Fruit fly (Drosophila melanogaster) whole organism, embryonic: Measurements from ENCODE around the gene CG8369.

Source experiments
- ATbp ChIP-seq: fragments of 200-800 bp; sonication (Bioruptor generic); optimal IDR thresholded peaks from 2 replicates; lab custom pipeline; 2017; ENCODE audit warnings: missing biosample characterization, mild to moderate bottlenecking, missing genetic modification characterization, missing genetic modification reagents
- Adf1 ChIP-seq: fragments of 200-800 bp; sonication (Bioruptor generic); IDR thresholded peaks from 2 replicates; pipeline ENCODE4 v1.3.6; 2022; ENCODE audit warnings: missing biosample characterization, missing genetic modification characterization
- Asciz ChIP-seq: fragments of 200-800 bp; sonication (Bioruptor generic); optimal IDR thresholded peaks from 2 replicates; lab custom pipeline; 2017; ENCODE audit warnings: missing biosample characterization, mild to moderate bottlenecking, missing genetic modification characterization, missing genetic modification reagents
- CG10321 ChIP-seq: fragments of 200-800 bp; sonication (Bioruptor generic); IDR thresholded peaks from 2 replicates; pipeline ENCODE4 v1.3.6; 2022; ENCODE audit warnings: missing biosample characterization, missing genetic modification characterization
- CG12071 ChIP-seq: fragments of 200-800 bp; sonication (Bioruptor generic); optimal IDR thresholded peaks from 3 replicates; lab custom pipeline; 2018; ENCODE audit warnings: missing biosample characterization, mild to moderate bottlenecking, missing genetic modification characterization
- CG14710 ChIP-seq: fragments of 200-800 bp; sonication (Bioruptor generic); optimal IDR thresholded peaks from 3 replicates; lab custom pipeline; 2019; ENCODE audit warnings: missing biosample characterization, mild to moderate bottlenecking, missing genetic modification characterization, moderate library complexity
- CG15073 ChIP-seq: fragments of 200-800 bp; sonication (Bioruptor generic); optimal IDR thresholded peaks from 2 replicates; lab custom pipeline; 2016; ENCODE audit warnings: missing biosample characterization, missing genetic modification characterization
- CG15269 ChIP-seq: fragments of 200-800 bp; sonication (Bioruptor generic); optimal IDR thresholded peaks from 2 replicates; lab custom pipeline; 2018; ENCODE audit warnings: missing biosample characterization, mild to moderate bottlenecking, missing genetic modification characterization, moderate library complexity
- CG1529 ChIP-seq: fragments of 200-800 bp; sonication (Bioruptor generic); optimal IDR thresholded peaks from 3 replicates; lab custom pipeline; 2018; ENCODE audit warnings: missing biosample characterization, missing genetic modification characterization
- CG16779 ChIP-seq: fragments of 200-800 bp; sonication (Bioruptor generic); IDR thresholded peaks from 2 replicates; pipeline ENCODE4 v1.3.6; 2022; ENCODE audit warnings: missing biosample characterization, missing genetic modification characterization
- CG2889 ChIP-seq: fragments of 200-800 bp; sonication (Bioruptor generic); IDR thresholded peaks from 3 replicates; pipeline ENCODE4 v1.3.6; 2022; ENCODE audit warnings: missing biosample characterization, missing genetic modification characterization
- CG42726 ChIP-seq: fragments of 200-800 bp; sonication (Bioruptor generic); IDR thresholded peaks from 2 replicates; pipeline ENCODE4 v1.3.6; 2022; ENCODE audit warnings: missing biosample characterization, missing genetic modification characterization; ENCODE audit not compliant: partially characterized antibody
- CG4617 ChIP-seq: fragments of 200-800 bp; sonication (Bioruptor generic); optimal IDR thresholded peaks from 3 replicates; lab custom pipeline; 2016; ENCODE audit warnings: missing biosample characterization, missing genetic modification characterization, borderline replicate concordance
- CG4707 ChIP-seq: fragments of 200-800 bp; sonication (Bioruptor generic); optimal IDR thresholded peaks from 2 replicates; lab custom pipeline; 2018; ENCODE audit warnings: missing biosample characterization, mild to moderate bottlenecking, missing genetic modification characterization, moderate library complexity
- CG5245 ChIP-seq: fragments of 200-800 bp; sonication (Bioruptor generic); optimal IDR thresholded peaks from 3 replicates; lab custom pipeline; 2016; ENCODE audit warnings: missing biosample characterization, missing genetic modification characterization
- CG9797 ChIP-seq: fragments of 200-800 bp; sonication (Bioruptor generic); optimal IDR thresholded peaks from 3 replicates; lab custom pipeline; 2018; ENCODE audit warnings: missing biosample characterization, mild to moderate bottlenecking, missing genetic modification characterization
- CG9817 ChIP-seq: fragments of 200-800 bp; sonication (Bioruptor generic); optimal IDR thresholded peaks from 2 replicates; lab custom pipeline; 2018; ENCODE audit warnings: missing biosample characterization, mild to moderate bottlenecking, missing genetic modification characterization, moderate library complexity
- Dad ChIP-seq: fragments of 200-800 bp; sonication (Bioruptor generic); optimal IDR thresholded peaks from 3 replicates; lab custom pipeline; 2016; ENCODE audit warnings: missing biosample characterization, missing genetic modification characterization
- E2f2 ChIP-seq: fragments of 200-800 bp; sonication (Bioruptor generic); IDR thresholded peaks from 2 replicates; pipeline ENCODE4 v1.3.6; 2022; ENCODE audit warnings: missing biosample characterization, missing genetic modification characterization
- HHEX ChIP-seq: fragments of 200-800 bp; sonication (Bioruptor generic); optimal IDR thresholded peaks from 3 replicates; lab custom pipeline; 2017; ENCODE audit warnings: missing biosample characterization, mild to moderate bottlenecking, missing genetic modification characterization, missing genetic modification reagents
- NC2β ChIP-seq: fragments of 200-800 bp; sonication (Bioruptor generic); optimal IDR thresholded peaks from 2 replicates; lab custom pipeline; 2016; ENCODE audit warnings: missing biosample characterization, missing genetic modification characterization
- Oaz ChIP-seq: fragments of 200-800 bp; sonication (Bioruptor generic); IDR thresholded peaks from 2 replicates; pipeline ENCODE4 v1.3.6; 2022; ENCODE audit warnings: missing biosample characterization, missing genetic modification characterization
- Sox100B ChIP-seq: fragments of 200-800 bp; sonication (Bioruptor generic); optimal IDR thresholded peaks from 3 replicates; lab custom pipeline; 2018; ENCODE audit warnings: missing biosample characterization, mild to moderate bottlenecking, missing genetic modification characterization
- Ssrp ChIP-seq: fragments of 200-800 bp; sonication (Bioruptor generic); optimal IDR thresholded peaks from 2 replicates; lab custom pipeline; 2018; ENCODE audit warnings: missing biosample characterization, mild to moderate bottlenecking, missing genetic modification characterization, moderate library complexity
- Stat92E ChIP-seq, 3 experiments: fragments of >200 bp in 2 of 3; fragments of 200-800 bp in 1 of 3; sonication (Bioruptor generic) in 1 of 3; optimal IDR thresholded peaks; 2 replicates each; lab custom pipeline; 2017 to 2019; ENCODE audit warnings: missing biosample characterization in 3 of 3, missing genetic modification characterization in 3 of 3, mild to moderate bottlenecking in 1 of 3, moderate library complexity in 1 of 3
- Taf1 ChIP-seq: fragments of 200-800 bp; sonication (Bioruptor generic); IDR thresholded peaks from 2 replicates; pipeline ENCODE4 v1.3.6; 2022; ENCODE audit warnings: missing biosample characterization, missing genetic modification characterization
- Xrp1 ChIP-seq: fragments of 200-800 bp; sonication (Bioruptor generic); IDR thresholded peaks from 2 replicates; pipeline ENCODE4 v1.3.6; 2022; ENCODE audit warnings: missing biosample characterization, missing genetic modification characterization
- abd-A ChIP-seq: fragments of 200-800 bp; sonication (Bioruptor generic); optimal IDR thresholded peaks from 3 replicates; lab custom pipeline; 2019; ENCODE audit warnings: missing biosample characterization, mild to moderate bottlenecking, missing genetic modification characterization, moderate library complexity
- ara ChIP-seq: fragments of 200-800 bp; sonication (Bioruptor generic); IDR thresholded peaks from 2 replicates; pipeline ENCODE4 v1.3.6; 2022; ENCODE audit warnings: missing biosample characterization, missing genetic modification characterization
- bowl ChIP-seq: fragments of 200-800 bp; sonication (Bioruptor generic); IDR thresholded peaks from 2 replicates; pipeline ENCODE4 v1.3.6; 2022; ENCODE audit warnings: missing biosample characterization, missing genetic modification characterization
- bsh ChIP-seq, 2 experiments: fragments of 200-800 bp; sonication (Bioruptor generic); optimal IDR thresholded peaks; 2 replicates each; lab custom pipeline; 2017 to 2018; ENCODE audit warnings: mild to moderate bottlenecking in 2 of 2, missing biosample characterization in 2 of 2, missing genetic modification characterization in 2 of 2, moderate library complexity in 1 of 2
- cas ChIP-seq: fragments of 200-800 bp; sonication (Bioruptor generic); IDR thresholded peaks from 2 replicates; pipeline ENCODE4 v1.3.6; 2022; ENCODE audit warnings: missing biosample characterization, missing genetic modification characterization
- cg ChIP-seq: fragments of 200-800 bp; sonication (Bioruptor generic); optimal IDR thresholded peaks from 3 replicates; lab custom pipeline; 2019; ENCODE audit warnings: missing biosample characterization, mild to moderate bottlenecking, missing genetic modification characterization, moderate library complexity
- chinmo ChIP-seq: fragments of 200-800 bp; sonication (Bioruptor generic); IDR thresholded peaks from 4 replicates; pipeline ENCODE4 v1.3.6; 2022; ENCODE audit warnings: missing biosample characterization, missing genetic modification characterization; ENCODE audit not compliant: partially characterized antibody
- chm ChIP-seq: fragments of 200-800 bp; sonication (Bioruptor generic); IDR thresholded peaks from 2 replicates; pipeline ENCODE4 v1.3.6; 2022; ENCODE audit warnings: missing biosample characterization, missing genetic modification characterization
- ci ChIP-seq: fragments of 200-800 bp; sonication (Bioruptor generic); IDR thresholded peaks from 3 replicates; pipeline ENCODE4 v1.3.6; 2022; ENCODE audit warnings: missing biosample characterization, missing genetic modification characterization
- corto ChIP-seq: fragments of 200-800 bp; sonication (Bioruptor generic); optimal IDR thresholded peaks from 2 replicates; lab custom pipeline; 2016; ENCODE audit warnings: missing biosample characterization, mild to moderate bottlenecking, missing genetic modification characterization, moderate library complexity
- ems ChIP-seq: fragments of 200-800 bp; sonication (Bioruptor generic); optimal IDR thresholded peaks from 3 replicates; lab custom pipeline; 2016; ENCODE audit warnings: missing biosample characterization, missing genetic modification characterization
- en ChIP-seq: fragments of 200-800 bp; sonication (Bioruptor generic); optimal IDR thresholded peaks from 2 replicates; lab custom pipeline; 2016; ENCODE audit warnings: missing biosample characterization, missing genetic modification characterization
- fd102C ChIP-seq: fragments of 200-800 bp; sonication (Bioruptor generic); optimal IDR thresholded peaks from 2 replicates; lab custom pipeline; 2018; ENCODE audit warnings: missing biosample characterization, mild to moderate bottlenecking, missing genetic modification characterization, moderate library complexity
- grn ChIP-seq: fragments of 200-800 bp; sonication (Bioruptor generic); optimal IDR thresholded peaks from 3 replicates; lab custom pipeline; 2017; ENCODE audit warnings: missing biosample characterization, missing genetic modification characterization
- gsb-n ChIP-seq: fragments of 200-800 bp; sonication (Bioruptor generic); optimal IDR thresholded peaks from 3 replicates; lab custom pipeline; 2018; ENCODE audit warnings: missing biosample characterization, mild to moderate bottlenecking, missing genetic modification characterization
- insv ChIP-seq, 2 experiments: fragments of 200-800 bp; sonication (Bioruptor generic); optimal IDR thresholded peaks; 3 replicates each; lab custom pipeline; 2016 to 2018; ENCODE audit warnings: missing biosample characterization in 2 of 2, missing genetic modification characterization in 2 of 2
- org-1 ChIP-seq: fragments of 200-800 bp; sonication (Bioruptor generic); optimal IDR thresholded peaks from 2 replicates; lab custom pipeline; 2017; ENCODE audit warnings: missing biosample characterization, missing genetic modification characterization
- peb ChIP-seq: fragments of 200-800 bp; sonication (Bioruptor generic); IDR thresholded peaks from 2 replicates; pipeline ENCODE4 v1.3.6; 2022; ENCODE audit warnings: missing biosample characterization, missing genetic modification characterization
- pita ChIP-seq: fragments of 200-800 bp; sonication (Bioruptor generic); optimal IDR thresholded peaks from 2 replicates; lab custom pipeline; 2017; ENCODE audit warnings: missing biosample characterization, mild to moderate bottlenecking, missing genetic modification characterization
- pzg ChIP-seq: fragments of 200-800 bp; sonication (Bioruptor generic); optimal IDR thresholded peaks from 3 replicates; lab custom pipeline; 2018; ENCODE audit warnings: missing biosample characterization, mild to moderate bottlenecking, missing genetic modification characterization, moderate library complexity
- sisA ChIP-seq: fragments of 200-800 bp; sonication (Bioruptor generic); IDR thresholded peaks from 2 replicates; pipeline ENCODE4 v1.3.6; 2022; ENCODE audit warnings: missing biosample characterization, missing genetic modification characterization
- toy ChIP-seq: fragments of 200-800 bp; sonication (Bioruptor generic); IDR thresholded peaks from 2 replicates; pipeline ENCODE4 v1.3.6; 2022; ENCODE audit warnings: missing biosample characterization, missing genetic modification characterization

CG8369 gene

DNA sequence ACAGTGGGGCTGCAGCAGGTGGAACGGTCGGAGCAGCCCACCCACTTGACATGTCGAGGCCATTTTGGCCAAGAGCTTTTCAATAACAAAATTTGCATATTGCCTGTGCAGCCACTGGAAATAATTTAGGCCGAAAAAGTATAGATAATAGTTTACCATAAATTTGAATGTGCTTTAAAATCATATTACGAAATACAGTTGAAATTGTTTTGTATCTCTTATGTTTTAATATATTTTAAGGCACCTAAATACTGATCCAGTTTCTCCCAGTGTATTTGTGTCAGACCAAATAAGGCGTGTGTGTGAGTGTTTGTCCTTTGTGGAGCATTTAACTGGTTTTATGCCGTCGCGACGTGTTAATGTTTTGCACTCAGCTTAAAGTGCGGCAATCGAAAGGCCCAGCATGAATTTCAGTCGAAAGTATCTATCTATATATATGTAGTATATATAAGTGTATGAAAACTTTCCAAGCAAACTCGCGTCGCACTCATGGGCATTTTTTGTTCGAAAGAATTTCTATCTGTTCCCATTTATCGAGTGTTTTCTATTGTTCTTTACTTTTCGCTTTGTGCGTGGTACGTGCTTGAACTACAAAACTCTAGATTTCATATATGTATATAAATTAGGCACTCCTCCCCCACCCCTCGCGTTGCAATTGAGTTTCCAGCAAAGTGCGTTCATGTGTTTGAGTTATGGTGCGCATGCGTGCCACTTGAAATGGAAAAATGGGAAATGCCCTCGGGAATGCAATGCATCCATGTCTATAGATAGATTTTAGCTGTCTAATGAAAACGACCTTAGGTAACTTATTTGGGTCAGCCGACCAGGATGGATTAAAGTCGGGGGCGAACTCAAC, 27.8 kb downstream of the CG8369 start (continued):
- 0 out of 3 replicates have a peak, but pooled peaks have one; percentile 43 for TF ChIP-seq ci (GFP tag; lab: Robert Waterston, UW)
- TF ChIP-seq en (GFP tag; lab: Kevin White, UChicago) = no peak
- peak; percentile 43 for TF ChIP-seq CG14710 (tag; lab: Kevin White, UChicago)
- no peak for TF ChIP-seq Adf1 (GFP tag; lab: Robert Waterston, UW)
- no peak for TF ChIP-seq bowl (GFP tag; lab: Robert Waterston, UW)
- TF ChIP-seq CG12071 (GFP tag; lab: Kevin White, UChicago) = no peak
- no peak for TF ChIP-seq CG4707 (GFP tag; lab: Kevin White, UChicago)
- TF ChIP-seq grn (GFP tag; lab: Kevin White, UChicago) = no peak
- TF ChIP-seq ems (GFP tag; lab: Kevin White, UChicago) = no peak
- TF ChIP-seq Stat92E (GFP tag; optimal IDR thresholded peaks at IDR 0.05; lab: Kevin White, UChicago) = peak in 1 of 3 experiments; percentile 29
- TF ChIP-seq cg (GFP tag; lab: Kevin White, UChicago) = no peak
- TF ChIP-seq sisA (GFP tag; lab: Robert Waterston, UW) = no peak; the same call in 1 of the 2 replicates
- TF ChIP-seq fd102C (GFP tag; lab: Kevin White, UChicago) = peak; percentile 28
- no peak for TF ChIP-seq Taf1 (GFP tag; lab: Robert Waterston, UW)
- no peak for TF ChIP-seq insv (GFP tag; optimal IDR thresholded peaks at IDR 0.05; lab: Kevin White, UChicago)
- peak; percentile 55 for TF ChIP-seq Ssrp (tag; lab: Kevin White, UChicago)
- no peak for TF ChIP-seq Sox100B
- TF ChIP-seq CG9817 = no peak
- no peak for TF ChIP-seq cas
- TF ChIP-seq CG15269 (tag; lab: Kevin White, UChicago) = peak; percentile 6
- TF ChIP-seq Oaz (GFP tag; lab: Robert Waterston, UW) = no peak
- TF ChIP-seq CG10321 (GFP tag; lab: Robert Waterston, UW) = no peak
- TF ChIP-seq bsh (GFP tag; optimal IDR thresholded peaks at IDR 0.05; lab: Kevin White, UChicago) = peak; percentile 1 to 70
- TF ChIP-seq CG16779 (GFP tag; lab: Robert Waterston, UW) = no peak
- no peak for TF ChIP-seq CG2889 (GFP tag; lab: Robert Waterston, UW)
- no peak for TF ChIP-seq Asciz
- TF ChIP-seq ATbp (GFP tag; lab: Kevin White, UChicago) = peak; percentile 19
- peak; percentile 28; the same call in 1 of the 2 replicates for TF ChIP-seq peb (GFP tag; lab: Robert Waterston, UW)
- peak; percentile 55; the same call in 1 of the 2 replicates for TF ChIP-seq Xrp1 (GFP tag; lab: Robert Waterston, UW)
- TF ChIP-seq CG4617 (GFP tag; lab: Kevin White, UChicago) = no peak
- no peak for TF ChIP-seq CG15073 (GFP tag; lab: Kevin White, UChicago)
- no peak for TF ChIP-seq CG9797 (GFP tag; lab: Kevin White, UChicago)
- TF ChIP-seq pita (GFP tag; lab: Kevin White, UChicago) = no peak
- TF ChIP-seq chinmo = no peak
- no peak for TF ChIP-seq HHEX (GFP tag; lab: Kevin White, UChicago)
- no peak for TF ChIP-seq NC2β (GFP tag; lab: Kevin White, UChicago)
- TF ChIP-seq toy (GFP tag; lab: Robert Waterston, UW) = no peak
- TF ChIP-seq pzg (GFP tag; lab: Kevin White, UChicago) = no peak
- peak; percentile 23 for TF ChIP-seq CG1529 (GFP tag; lab: Kevin White, UChicago)
- TF ChIP-seq Dad (GFP tag; lab: Kevin White, UChicago) = no peak
- no peak for TF ChIP-seq chm (GFP tag; lab: Robert Waterston, UW)
- no peak for TF ChIP-seq corto (GFP tag; lab: Kevin White, UChicago)
- TF ChIP-seq ara = peak; percentile 47
- TF ChIP-seq CG42726 (GFP tag; lab: Robert Waterston, UW) = no peak
- TF ChIP-seq org-1 (GFP tag; lab: Kevin White, UChicago) = no peak
- peak; percentile 49 for TF ChIP-seq gsb-n
- no peak for TF ChIP-seq abd-A (tag; lab: Kevin White, UChicago)
- TF ChIP-seq E2f2 (GFP tag; lab: Robert Waterston, UW) = no peak; the same call in 1 of the 2 replicates
- peak; percentile 5 for TF ChIP-seq CG5245
